Worm (Caenorhabditis elegans): ENCODE results near the gene T09F3.4.

DNA sequence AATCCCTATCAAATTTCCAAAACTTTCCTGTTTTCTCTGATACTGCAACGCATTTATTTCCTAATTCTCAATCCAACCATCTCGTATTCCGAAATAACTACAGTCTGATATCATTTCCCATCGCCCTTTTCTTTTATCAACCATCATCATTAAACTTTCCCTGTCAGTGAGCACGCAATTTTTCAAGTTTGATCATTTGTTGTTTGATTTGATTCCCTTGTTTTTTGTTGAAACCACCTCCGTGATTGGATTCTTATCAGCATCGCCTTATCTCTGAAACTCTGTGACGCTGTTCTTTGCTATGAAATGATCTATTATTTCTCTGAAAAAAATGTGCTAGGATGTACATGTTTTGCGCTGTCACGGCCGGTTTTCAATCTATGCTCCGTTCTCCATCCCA lies 7.5 kb downstream of the T09F3.4 start:
- TF ChIP-seq dao-5 (tag; optimal IDR thresholded peaks at IDR 0.05) (no peak), him-1 (tag; optimal IDR thresholded peaks at IDR 0.05) (no peak)
